Worm (Caenorhabditis elegans) whole organism, early embryonic: ENCODE measurements around the gene F10D7.11.

ENCODE experiments used
- B0310.2 ChIP-seq: sonication (generic microtip); optimal IDR thresholded peaks from 2 replicates; lab custom pipeline; 2016; ENCODE audit warnings: mild to moderate bottlenecking, missing genetic modification characterization, missing compliant biosample characterization
- aly-1 ChIP-seq: sonication (generic microtip); optimal IDR thresholded peaks from 2 replicates; lab custom pipeline; 2016; ENCODE audit warnings: missing genetic modification characterization, missing compliant biosample characterization
- ama-1 ChIP-seq: fragments of 150-350 bp; optimal IDR thresholded peaks from 2 replicates; lab custom pipeline; 2014
- ceh-13 ChIP-seq: fragments of 200-800 bp; sonication (Bioruptor generic); optimal IDR thresholded peaks from 2 replicates; lab custom pipeline; 2018; ENCODE audit warnings: mild to moderate bottlenecking, missing genetic modification characterization, missing compliant biosample characterization
- flt-1 ChIP-seq: fragments of 200-800 bp; sonication (Bioruptor generic); IDR thresholded peaks from 2 replicates; pipeline ENCODE4 v1.3.6; 2022; ENCODE audit warnings: missing genetic modification characterization, missing compliant biosample characterization
- hmbx-1 ChIP-seq: sonication (generic microtip); optimal IDR thresholded peaks from 2 replicates; lab custom pipeline; 2016; ENCODE audit warnings: mild to moderate bottlenecking, missing genetic modification characterization, missing compliant biosample characterization
- hmg-4 ChIP-seq: fragments of 200-800 bp; sonication (Bioruptor generic); optimal IDR thresholded peaks from 2 replicates; lab custom pipeline; 2018; ENCODE audit warnings: mild to moderate bottlenecking, missing genetic modification characterization, missing compliant biosample characterization
- hnd-1 ChIP-seq: sonication (generic microtip); optimal IDR thresholded peaks from 2 replicates; lab custom pipeline; 2016; ENCODE audit warnings: missing genetic modification characterization, missing compliant biosample characterization
- pes-1 ChIP-seq: fragments of 200-800 bp; sonication (Bioruptor generic); IDR thresholded peaks from 2 replicates; pipeline ENCODE4 v1.3.6; 2022; ENCODE audit warnings: missing genetic modification reagents, missing genetic modification characterization, missing compliant biosample characterization
- scrt-1 ChIP-seq: fragments of 200-800 bp; sonication (Bioruptor generic); IDR thresholded peaks from 2 replicates; pipeline ENCODE4 v1.3.6; 2022; ENCODE audit warnings: missing genetic modification characterization, missing compliant biosample characterization
- sea-1 ChIP-seq: fragments of 200-800 bp; sonication (Bioruptor generic); conservative IDR thresholded peaks from 2 replicates; pipeline ENCODE4 v1.3.6; 2022; ENCODE audit warnings: missing genetic modification characterization, missing compliant biosample characterization
- tbx-11 ChIP-seq: fragments of 200-800 bp; sonication (Bioruptor generic); IDR thresholded peaks from 2 replicates; pipeline ENCODE4 v1.3.6; 2022; ENCODE audit warnings: missing genetic modification characterization, missing compliant biosample characterization
- tbx-37 ChIP-seq: fragments of 200-800 bp; sonication (Bioruptor generic); conservative IDR thresholded peaks from 2 replicates; pipeline ENCODE4 v1.3.6; 2022; ENCODE audit warnings: missing genetic modification reagents, missing genetic modification characterization, missing compliant biosample characterization
- tra-4 ChIP-seq: sonication (generic microtip); optimal IDR thresholded peaks from 2 replicates; lab custom pipeline; 2017; ENCODE audit warnings: missing genetic modification characterization, missing compliant biosample characterization

DNA sequence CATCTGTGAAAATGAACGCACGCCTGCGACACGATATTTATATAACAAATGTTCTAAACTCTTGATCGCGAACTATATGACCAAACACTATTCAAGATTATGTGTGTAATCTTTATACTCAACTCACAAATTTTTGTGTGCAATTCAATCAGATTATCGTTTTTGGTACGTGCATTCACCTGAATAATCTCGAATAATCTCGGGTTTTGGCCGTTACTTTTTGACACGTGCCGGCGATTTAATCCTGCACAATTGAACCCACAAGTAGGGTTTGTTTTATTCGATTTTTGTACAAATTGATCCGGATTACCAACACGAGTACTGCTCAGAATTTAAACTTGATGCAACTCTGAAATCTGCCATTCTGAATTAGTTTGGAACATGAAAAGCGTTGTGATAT lies 33.8 kb downstream of the F10D7.11 start, which contains the start of the genes vap-1 and F11C7.2:
- no peak for TF ChIP-seq ama-1 (lab: Kevin White, UChicago)
- no peak for TF ChIP-seq B0310.2 (tag; lab: Kevin White, UChicago)
- TF ChIP-seq aly-1: no peak
- TF ChIP-seq pes-1 (GFP tag; lab: Robert Waterston, UW): no peak
- no peak for TF ChIP-seq sea-1 (GFP tag; lab: Robert Waterston, UW)
- TF ChIP-seq hnd-1 (tag; lab: Kevin White, UChicago): no peak
- no peak for TF ChIP-seq scrt-1 (GFP tag; lab: Robert Waterston, UW)
- no peak for TF ChIP-seq ceh-13 (GFP tag; lab: Kevin White, UChicago)
- TF ChIP-seq hmbx-1 (tag; lab: Kevin White, UChicago): no peak
- TF ChIP-seq hmg-4 (GFP tag; lab: Kevin White, UChicago): no peak
- no peak for TF ChIP-seq tbx-37 (GFP tag; lab: Robert Waterston, UW)
- no peak for TF ChIP-seq flt-1 (GFP tag; lab: Robert Waterston, UW)
- no peak for TF ChIP-seq tra-4 (tag; lab: Kevin White, UChicago)
- no peak for TF ChIP-seq tbx-11
